Worm (Caenorhabditis elegans) whole organism, L3 larva: ENCODE results near the gene rpb-8.
A peak's percentile ranks its signal among the peaks of the same experiment; 100 is the strongest.

ENCODE experiments used
- R02D3.7 ChIP-seq: fragments of 150-350 bp; optimal IDR thresholded peaks from 2 replicates; lab custom pipeline; 2014; ENCODE audit warnings: missing biosample characterization, missing genetic modification characterization
- aly-2 ChIP-seq: fragments of 150-350 bp; optimal IDR thresholded peaks from 2 replicates; lab custom pipeline; 2014; ENCODE audit warnings: missing biosample characterization, missing genetic modification characterization
- ama-1 ChIP-seq: fragments of 150-350 bp; optimal IDR thresholded peaks from 2 replicates; lab custom pipeline; 2018
- ceh-28 ChIP-seq: fragments of 150-350 bp; optimal IDR thresholded peaks from 2 replicates; lab custom pipeline; 2014; ENCODE audit warnings: missing biosample characterization, missing genetic modification reagents, missing genetic modification characterization
- ceh-82 ChIP-seq: fragments of 150-350 bp; optimal IDR thresholded peaks from 2 replicates; lab custom pipeline; 2014; ENCODE audit warnings: missing biosample characterization, missing genetic modification characterization
- ceh-9 ChIP-seq: sonication (generic microtip); optimal IDR thresholded peaks from 2 replicates; lab custom pipeline; 2018; ENCODE audit warnings: missing biosample characterization, missing genetic modification characterization
- egl-5 ChIP-seq: fragments of 150-350 bp; optimal IDR thresholded peaks from 2 replicates; lab custom pipeline; 2017; ENCODE audit warnings: missing biosample characterization, missing genetic modification reagents, missing genetic modification characterization, inconsistent platforms
- elt-1 ChIP-seq: fragments of 150-350 bp; optimal IDR thresholded peaks from 2 replicates; lab custom pipeline; 2014; ENCODE audit warnings: missing biosample characterization, missing genetic modification characterization
- elt-2 ChIP-seq: sonication (generic microtip); optimal IDR thresholded peaks from 2 replicates; lab custom pipeline; 2016; ENCODE audit warnings: missing genetic modification reagents, mild to moderate bottlenecking, missing genetic modification characterization, missing compliant biosample characterization
- elt-3 ChIP-seq, 3 experiments: fragments of 150-350 bp in 1 of 3; sonication (generic microtip) in 2 of 3; optimal IDR thresholded peaks; 2 replicates in 2 of 3; 4 replicates in 1 of 3; lab custom pipeline; 2014 to 2017; ENCODE audit warnings: missing biosample characterization in 3 of 3, missing genetic modification characterization in 3 of 3
- eor-1 ChIP-seq, 2 experiments: fragments of 150-350 bp; optimal IDR thresholded peaks; 2 replicates each; lab custom pipeline; 2014 to 2018; ENCODE audit warnings: missing biosample characterization in 2 of 2, missing genetic modification characterization in 2 of 2
- fkh-10 ChIP-seq: sonication (generic microtip); optimal IDR thresholded peaks from 2 replicates; lab custom pipeline; 2017; ENCODE audit warnings: missing biosample characterization, missing genetic modification reagents, missing genetic modification characterization
- fos-1 ChIP-seq: fragments of 150-350 bp; optimal IDR thresholded peaks from 2 replicates; lab custom pipeline; 2014; ENCODE audit warnings: missing biosample characterization, missing genetic modification characterization
- hmg-11 ChIP-seq: sonication (generic microtip); optimal IDR thresholded peaks from 2 replicates; lab custom pipeline; 2016; ENCODE audit warnings: missing genetic modification characterization, missing compliant biosample characterization
- jun-1 ChIP-seq: fragments of 150-350 bp; optimal IDR thresholded peaks from 2 replicates; lab custom pipeline; 2014; ENCODE audit warnings: missing biosample characterization, missing genetic modification reagents, missing genetic modification characterization
- lin-15B ChIP-seq: fragments of 150-350 bp; optimal IDR thresholded peaks from 2 replicates; lab custom pipeline; 2014; ENCODE audit warnings: missing biosample characterization, missing genetic modification characterization
- lsy-12 ChIP-seq: sonication (generic microtip); optimal IDR thresholded peaks from 2 replicates; lab custom pipeline; 2016; ENCODE audit warnings: mild to moderate bottlenecking, missing genetic modification characterization, missing compliant biosample characterization
- mdl-1 ChIP-seq: fragments of 150-350 bp; optimal IDR thresholded peaks from 2 replicates; lab custom pipeline; 2014; ENCODE audit warnings: missing biosample characterization, missing genetic modification characterization
- mml-1 ChIP-seq: fragments of 150-350 bp; sonication (generic microtip); optimal IDR thresholded peaks from 3 replicates; lab custom pipeline; 2014; ENCODE audit warnings: missing biosample characterization, missing genetic modification characterization
- nfya-1 ChIP-seq: sonication (generic microtip); optimal IDR thresholded peaks from 2 replicates; lab custom pipeline; 2017; ENCODE audit warnings: missing genetic modification characterization, mild to moderate bottlenecking, missing compliant biosample characterization, antibody characterized with exemption, moderate library complexity; ENCODE audit not compliant: insufficient read depth
- nhr-23 ChIP-seq: fragments of 150-350 bp; optimal IDR thresholded peaks from 2 replicates; lab custom pipeline; 2014; ENCODE audit warnings: missing biosample characterization, missing genetic modification reagents, missing genetic modification characterization
- nhr-25 ChIP-seq: sonication (generic microtip); optimal IDR thresholded peaks from 2 replicates; lab custom pipeline; 2017; ENCODE audit warnings: missing biosample characterization, missing genetic modification characterization
- nhr-43 ChIP-seq: sonication (generic microtip); optimal IDR thresholded peaks from 2 replicates; lab custom pipeline; 2016; ENCODE audit warnings: mild to moderate bottlenecking, missing genetic modification characterization, missing compliant biosample characterization; ENCODE audit not compliant: poor library complexity, severe bottlenecking
- nhr-67 ChIP-seq: fragments of 150-350 bp; optimal IDR thresholded peaks from 2 replicates; lab custom pipeline; 2014; ENCODE audit warnings: missing biosample characterization, missing genetic modification characterization
- nhr-76 ChIP-seq: fragments of 150-350 bp; sonication (generic microtip); optimal IDR thresholded peaks from 5 replicates; lab custom pipeline; 2014; ENCODE audit warnings: missing biosample characterization, missing genetic modification characterization
- nhr-77 ChIP-seq: fragments of 150-350 bp; optimal IDR thresholded peaks from 2 replicates; lab custom pipeline; 2014; ENCODE audit warnings: missing biosample characterization, missing genetic modification characterization
- pha-4 ChIP-seq: fragments of 150-350 bp; optimal IDR thresholded peaks from 2 replicates; lab custom pipeline; 2014; ENCODE audit warnings: missing biosample characterization, missing genetic modification reagents, missing genetic modification characterization
- sea-2 ChIP-seq: fragments of 150-350 bp; sonication (generic microtip); optimal IDR thresholded peaks from 4 replicates; lab custom pipeline; 2014; ENCODE audit warnings: missing biosample characterization, missing genetic modification reagents, missing genetic modification characterization
- skn-1 ChIP-seq: fragments of 150-350 bp; optimal IDR thresholded peaks from 2 replicates; lab custom pipeline; 2014; ENCODE audit warnings: missing biosample characterization, missing genetic modification characterization
- tbx-2 ChIP-seq: sonication (generic microtip); optimal IDR thresholded peaks from 2 replicates; lab custom pipeline; 2016; ENCODE audit warnings: mild to moderate bottlenecking, missing genetic modification characterization, missing compliant biosample characterization

The rpb-8 gene

DNA sequence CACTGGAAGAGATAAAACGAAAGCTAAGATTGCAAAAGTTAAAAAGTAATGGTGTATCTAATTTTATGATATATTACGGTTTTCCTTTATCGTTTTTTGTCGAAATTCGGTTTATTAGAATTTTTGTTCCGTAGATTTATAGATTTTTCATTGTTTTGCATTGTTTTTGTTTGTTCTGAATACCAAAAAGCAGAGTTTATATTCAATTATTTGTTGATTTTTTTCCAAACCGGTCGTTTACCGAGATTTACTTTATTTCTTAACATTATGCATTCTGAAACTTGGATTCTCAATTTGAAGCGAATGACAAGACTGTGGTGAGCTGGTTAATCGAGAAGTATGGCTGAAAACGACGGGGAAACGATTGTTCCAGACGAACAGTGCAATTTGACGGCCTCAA, 19.2 kb upstream of the rpb-8 start, which contains the start of gene fsn-1:
fsn-1 (plus strand) TSS at position 301 of the 400 bp plus-strand sequence.
- TF ChIP-seq aly-2, result no peak
- no peak for TF ChIP-seq elt-1
- TF ChIP-seq ama-1 (lab: Kevin White, UChicago), result no peak
- TF ChIP-seq tbx-2 (tag; lab: Kevin White, UChicago), result no peak

DNA sequence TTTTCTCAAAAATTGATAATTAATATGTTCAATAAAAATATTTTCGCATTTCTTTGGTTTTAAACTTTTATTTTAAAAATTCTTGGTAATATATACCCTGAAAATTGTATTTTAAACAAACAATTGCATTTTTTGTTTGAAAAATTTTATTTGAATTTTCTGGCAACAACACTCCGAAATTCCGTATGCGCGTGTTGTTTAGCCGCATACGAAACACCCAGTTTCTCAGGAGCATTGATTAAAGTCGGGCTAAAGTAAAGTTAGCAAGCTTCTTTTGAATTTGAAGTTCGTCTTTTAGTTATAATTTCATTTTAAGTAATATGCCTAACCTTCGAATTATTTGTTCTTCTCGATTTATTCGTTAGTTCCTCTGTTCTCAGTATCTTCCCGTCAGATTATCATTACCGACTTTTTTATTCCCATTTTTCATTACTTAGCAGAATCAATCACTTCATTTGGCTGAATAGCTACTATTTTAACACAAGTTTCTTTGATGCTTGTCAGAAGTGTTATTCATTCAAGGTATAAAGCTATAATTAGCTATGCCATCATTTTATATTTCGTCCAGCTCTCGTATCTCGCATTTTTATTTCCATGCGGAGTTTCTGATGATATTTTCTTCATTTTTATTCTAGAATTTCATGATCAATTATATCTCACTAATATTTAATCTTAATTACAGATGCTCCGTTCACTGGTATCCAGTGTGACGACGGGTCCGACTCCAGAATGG, 17.3 kb upstream of the rpb-8 start, which contains the start of gene mrps-18C:
mrps-18C (plus strand) TSS at position 683 of the 733 bp plus-strand sequence.
- peak; percentile 13 for TF ChIP-seq pha-4 (tag; lab: Kevin White, UChicago)
- peak; percentile 3 for TF ChIP-seq hmg-11 (tag; lab: Kevin White, UChicago)
- peak; percentile 55 for TF ChIP-seq lin-15B (tag; lab: Kevin White, UChicago)
- TF ChIP-seq jun-1 (tag; lab: Kevin White, UChicago), result no peak

DNA sequence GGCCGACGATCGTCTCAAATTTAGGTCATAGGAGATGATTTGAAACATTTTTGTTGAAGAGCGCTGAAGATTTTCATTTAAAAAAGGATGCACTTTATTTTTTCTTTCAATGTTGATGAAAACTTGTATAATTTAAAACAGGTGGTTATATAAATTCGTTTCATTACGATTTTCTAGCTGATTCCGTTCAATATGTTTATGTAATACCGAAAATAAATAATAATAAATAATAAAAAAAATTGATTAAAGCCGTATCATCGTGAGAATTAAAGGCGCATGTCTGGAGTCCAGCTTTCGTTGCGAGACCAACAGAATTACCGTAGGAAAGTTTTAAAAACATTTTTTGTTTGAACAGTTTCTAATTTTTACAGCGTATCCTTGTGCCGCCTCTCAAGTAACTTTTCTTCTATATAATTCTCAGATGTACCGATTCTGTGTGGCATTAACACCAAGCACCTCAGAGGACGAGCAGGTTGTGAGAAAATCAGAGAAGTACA, 14.4 kb upstream of the rpb-8 start, which contains the start of the genes C26E6.12 and eri-9:
C26E6.12 (minus strand) TSS at position 51 of the 497 bp plus-strand sequence.
eri-9 (plus strand) TSS at position 248 of the 497 bp plus-strand sequence.
- TF ChIP-seq nhr-23 (no peak), egl-5 (tag; lab: Kevin White, UChicago) (no peak), fkh-10 (GFP tag; lab: Kevin White, UChicago) (no peak), ceh-9 (tag; lab: Kevin White, UChicago) (no peak), eor-1 (tag; optimal IDR thresholded peaks at IDR 0.05; lab: Kevin White, UChicago) (no peak), R02D3.7 (tag; lab: Kevin White, UChicago) (no peak), fos-1 (tag; lab: Kevin White, UChicago) (no peak), mml-1 (no peak)

DNA sequence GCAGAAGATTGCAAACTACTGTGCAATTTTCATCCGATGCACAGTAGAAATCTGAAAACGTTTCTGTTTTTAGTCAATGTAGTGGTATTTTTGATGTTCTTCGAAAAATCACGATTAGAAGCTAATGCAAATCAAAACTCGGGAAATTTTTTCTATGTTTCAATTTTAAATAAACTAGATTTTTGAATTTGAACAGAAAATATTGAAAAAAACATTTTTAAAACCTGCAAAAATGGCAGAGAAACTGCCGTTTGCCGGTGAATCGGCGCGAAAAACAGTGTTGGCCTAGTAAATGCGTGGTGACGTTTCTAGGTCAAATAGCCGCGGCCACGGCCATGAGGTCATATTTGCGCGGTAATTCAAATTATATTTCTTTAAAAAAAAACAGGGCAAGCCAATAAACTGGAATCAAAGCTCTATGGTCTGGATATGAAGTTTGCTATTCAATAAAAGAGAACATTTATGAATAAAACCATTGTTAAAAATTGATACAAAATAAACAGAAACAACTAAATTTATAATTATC, 12.4 kb upstream of the rpb-8 start, which contains the start of gene set-2:
set-2 (minus strand) TSS at position 51 of the 526 bp plus-strand sequence.
- TF ChIP-seq skn-1 (tag; lab: Kevin White, UChicago) (no peak), nhr-25 (peak; percentile 60), hmg-11 (tag; lab: Kevin White, UChicago) (peak; percentile 55), elt-3 (tag; optimal IDR thresholded peaks at IDR 0.05; lab: Kevin White, UChicago) (no peak), lin-15B (tag; lab: Kevin White, UChicago) (peak; percentile 85), sea-2 (GFP tag; lab: Kevin White, UChicago) (no peak), nfya-1 (tag; lab: Kevin White, UChicago) (peak; percentile 72), ceh-82 (tag; lab: Kevin White, UChicago) (no peak), nhr-23 (peak; percentile 88), mdl-1 (no peak), nhr-67 (no peak), R02D3.7 (tag; lab: Kevin White, UChicago) (peak; percentile 44), nhr-43 (tag; lab: Kevin White, UChicago) (peak; percentile 89), eor-1 (tag; optimal IDR thresholded peaks at IDR 0.05; lab: Kevin White, UChicago) (no peak), elt-2 (tag; lab: Kevin White, UChicago) (peak; percentile 30), ceh-28 (tag; lab: Kevin White, UChicago) (peak; percentile 3), lsy-12 (tag; lab: Kevin White, UChicago) (peak; percentile 32), egl-5 (tag; lab: Kevin White, UChicago) (no peak), mml-1 (no peak), pha-4 (tag; lab: Kevin White, UChicago) (peak; percentile 61), fos-1 (tag; lab: Kevin White, UChicago) (no peak), jun-1 (tag; lab: Kevin White, UChicago) (peak; percentile 16), nhr-77 (no peak)

DNA sequence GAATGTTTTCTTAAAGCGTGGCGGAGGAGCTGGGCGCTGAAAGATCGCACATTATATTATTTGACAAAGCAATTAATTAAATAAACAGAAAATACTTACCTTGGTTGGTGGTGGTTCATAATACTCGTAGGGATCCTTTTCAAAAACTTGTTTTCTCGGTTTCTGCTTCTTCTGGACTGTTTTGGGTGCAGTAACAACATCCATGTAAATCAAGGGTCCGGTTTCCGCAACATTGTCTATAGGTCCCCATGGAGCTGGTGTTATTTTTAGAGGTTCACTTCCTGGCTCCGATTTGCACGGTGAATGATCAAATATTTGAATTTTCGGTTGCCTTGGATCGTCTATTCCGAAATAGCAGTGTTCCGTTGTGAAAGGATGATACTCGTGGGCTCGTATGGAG, 6.3 kb upstream of the rpb-8 start:
- TF ChIP-seq ama-1 (lab: Kevin White, UChicago) (no peak), fos-1 (tag; lab: Kevin White, UChicago) (no peak), ceh-82 (tag; lab: Kevin White, UChicago) (no peak), nhr-77 (no peak), nhr-76 (tag; lab: Kevin White, UChicago) (no peak), nhr-23 (no peak), tbx-2 (tag; lab: Kevin White, UChicago) (no peak)
